Fruit fly (Drosophila melanogaster) whole organism, prepupa: ENCODE data around the gene CG11162.

ENCODE experiments used
- CG15336 ChIP-seq: fragments of 200-800 bp; sonication (Bioruptor generic); IDR thresholded peaks from 2 replicates; pipeline ENCODE4 v1.3.6; 2022; ENCODE audit warnings: missing biosample characterization, missing genetic modification characterization
- CG9139 ChIP-seq: fragments of 200-800 bp; sonication (Bioruptor generic); optimal IDR thresholded peaks from 3 replicates; lab custom pipeline; 2017; ENCODE audit warnings: missing biosample characterization, mild to moderate bottlenecking, missing genetic modification characterization
- fd85E ChIP-seq: fragments of 200-800 bp; sonication (Bioruptor generic); optimal IDR thresholded peaks from 3 replicates; lab custom pipeline; 2016; ENCODE audit warnings: missing biosample characterization, missing genetic modification characterization

DNA sequence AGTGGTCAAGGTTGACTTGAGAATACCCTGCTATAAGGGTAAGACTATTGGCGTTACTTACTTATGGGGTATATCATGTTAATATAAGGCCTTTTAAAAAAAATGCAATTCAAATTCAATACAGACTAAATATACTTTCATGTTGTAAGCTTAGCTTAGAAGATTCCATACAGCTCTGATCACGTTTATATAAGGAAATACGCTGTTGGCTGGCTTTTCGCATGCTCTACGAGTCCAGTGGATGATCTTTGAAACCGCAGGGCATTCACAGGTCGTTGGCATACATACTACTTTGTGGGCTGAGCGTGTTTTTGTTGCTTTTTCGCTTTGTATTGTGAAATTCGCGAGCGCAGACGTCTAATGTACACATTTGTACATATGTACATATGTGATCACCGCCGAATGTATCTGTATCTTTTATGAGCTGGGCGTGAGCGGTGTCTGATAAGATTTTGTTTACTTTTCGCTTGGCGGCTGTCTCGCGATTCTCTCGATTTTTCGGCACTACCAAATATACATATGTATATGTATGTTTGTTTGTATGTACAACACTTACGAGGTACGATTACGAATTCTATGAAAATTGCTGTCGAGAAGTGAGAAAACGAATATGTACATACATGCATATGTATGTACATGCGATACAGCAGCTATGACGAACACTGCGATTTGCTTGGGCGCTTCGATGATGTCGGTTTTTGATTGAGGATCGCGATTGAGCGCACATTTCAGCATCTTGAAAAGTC is 42.3 kb upstream of the CG11162 start:
- TF ChIP-seq fd85E (GFP tag; lab: Kevin White, UChicago) (no peak), CG9139 (GFP tag; lab: Kevin White, UChicago) (no peak), CG15336 (GFP tag; lab: Robert Waterston, UW) (no peak; the same call in 1 of the 2 replicates)
